Worm (Caenorhabditis elegans) whole organism, early embryonic: ENCODE data around the gene egl-20.
"Not testable (repeated sequence)": the region's sequence is repeated elsewhere in the genome, so short reads cannot be mapped to it uniquely, and the experiment has no call there.

Source experiments
- B0310.2 ChIP-seq: sonication (generic microtip); optimal IDR thresholded peaks from 2 replicates; lab custom pipeline; 2016; ENCODE audit warnings: mild to moderate bottlenecking, missing genetic modification characterization, missing compliant biosample characterization
- F13C5.2 ChIP-seq: sonication (generic microtip); optimal IDR thresholded peaks from 2 replicates; lab custom pipeline; 2017; ENCODE audit warnings: mild to moderate bottlenecking, missing genetic modification characterization, inconsistent platforms, missing compliant biosample characterization
- ama-1 ChIP-seq: fragments of 150-350 bp; optimal IDR thresholded peaks from 2 replicates; lab custom pipeline; 2014
- ceh-13 ChIP-seq: fragments of 200-800 bp; sonication (Bioruptor generic); optimal IDR thresholded peaks from 2 replicates; lab custom pipeline; 2018; ENCODE audit warnings: mild to moderate bottlenecking, missing genetic modification characterization, missing compliant biosample characterization
- ets-7 ChIP-seq: sonication (generic microtip); optimal IDR thresholded peaks from 2 replicates; lab custom pipeline; 2016; ENCODE audit warnings: missing genotype, missing genetic modification characterization, missing compliant biosample characterization
- flt-1 ChIP-seq: fragments of 200-800 bp; sonication (Bioruptor generic); IDR thresholded peaks from 2 replicates; pipeline ENCODE4 v1.3.6; 2022; ENCODE audit warnings: missing genetic modification characterization, missing compliant biosample characterization
- hnd-1 ChIP-seq: sonication (generic microtip); optimal IDR thresholded peaks from 2 replicates; lab custom pipeline; 2016; ENCODE audit warnings: missing genetic modification characterization, missing compliant biosample characterization
- tra-4 ChIP-seq: sonication (generic microtip); optimal IDR thresholded peaks from 2 replicates; lab custom pipeline; 2017; ENCODE audit warnings: missing genetic modification characterization, missing compliant biosample characterization

DNA sequence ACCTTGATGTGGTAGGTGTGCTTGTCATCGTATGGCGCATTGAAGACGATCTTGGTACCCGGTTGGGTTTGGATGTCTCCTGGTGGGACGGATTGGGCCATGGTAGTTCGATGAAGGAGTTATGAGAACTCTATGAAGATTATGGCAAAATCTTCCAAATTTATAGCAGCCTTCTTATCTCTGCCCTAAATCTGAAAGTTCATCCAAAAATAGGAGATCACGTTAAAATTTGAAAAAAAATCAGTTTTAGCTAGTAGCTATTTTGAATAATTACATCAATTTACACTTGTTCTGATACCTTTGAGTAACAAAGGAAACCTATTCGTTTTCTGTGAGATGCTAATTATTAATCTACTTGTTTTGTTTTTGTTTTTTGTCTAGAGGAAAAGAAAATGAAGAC lies 48.3 kb downstream of the egl-20 start, which contains the start of gene msp-79:
- TF ChIP-seq B0310.2 (tag; lab: Kevin White, UChicago); ama-1 (lab: Kevin White, UChicago); tra-4 (tag; lab: Kevin White, UChicago); ceh-13 (GFP tag; lab: Kevin White, UChicago); F13C5.2 (tag; lab: Kevin White, UChicago); hnd-1 (tag; lab: Kevin White, UChicago); flt-1 (GFP tag; lab: Robert Waterston, UW); ets-7 (tag; lab: Kevin White, UChicago): not testable (repeated sequence)
